Worm (Caenorhabditis elegans): ENCODE measurements around the gene cul-4.

- TF ChIP-seq ztf-4 (tag; optimal IDR thresholded peaks at IDR 0.05) (no peak), nhr-25 (tag; optimal IDR thresholded peaks at IDR 0.05) (no peak), lin-13 (GFP tag; optimal IDR thresholded peaks at IDR 0.05) (no peak)
These were observed 18.8 kb upstream of the cul-4 start for ce11 chrII:7283063-7283462.
